Fruit fly (Drosophila melanogaster): Measurements from ENCODE around the gene CG34316.

The CG34316 gene

dm6 chr3R:15250454-15250853 is 20.1 kb downstream of the CG34316 start (continued):
- TF ChIP-seq Side (GFP tag; optimal IDR thresholded peaks at IDR 0.05) (no peak), CG6254 (GFP tag; optimal IDR thresholded peaks at IDR 0.05) (no peak), Hr78 (GFP tag; optimal IDR thresholded peaks at IDR 0.05) (no peak), mam (GFP tag; optimal IDR thresholded peaks at IDR 0.05) (peak; percentile 0), ara (GFP tag; IDR thresholded peaks at IDR 0.05) (peak; percentile 52), CG14860 (GFP tag; IDR thresholded peaks at IDR 0.05; ENCODE audit: partially characterized antibody) (no peak), HLH4C (GFP tag; IDR thresholded peaks at IDR 0.05; ENCODE audit: partially characterized antibody) (no peak), CG6272 (GFP tag; IDR thresholded peaks at IDR 0.05) (peak; percentile 53), lbe (GFP tag; optimal IDR thresholded peaks at IDR 0.05) (no peak), Sin3A (optimal IDR thresholded peaks at IDR 0.05) (no peak), CG17612 (GFP tag; IDR thresholded peaks at IDR 0.05) (peak; percentile 52; the same call in 1 of the 2 replicates), Optix (GFP tag; IDR thresholded peaks at IDR 0.05) (no peak; the same call in 2 of the 3 replicates), NfI (GFP tag; optimal IDR thresholded peaks at IDR 0.05) (peak; percentile 74), CG7271 (tag; optimal IDR thresholded peaks at IDR 0.05) (no peak), bowl (GFP tag; IDR thresholded peaks at IDR 0.05) (no peak), lmd (GFP tag; IDR thresholded peaks at IDR 0.05) (peak; percentile 65), nmo (GFP tag; optimal IDR thresholded peaks at IDR 0.05) (no peak), ftz-f1 (GFP tag; optimal IDR thresholded peaks at IDR 0.05) (no peak), Elba2 (GFP tag; optimal IDR thresholded peaks at IDR 0.05) (no peak), pum (GFP tag; optimal IDR thresholded peaks at IDR 0.05) (no peak), Oaz (GFP tag; IDR thresholded peaks at IDR 0.05) (0 out of 2 replicates have a peak, but pooled peaks have one; percentile 21), Bgb (GFP tag; IDR thresholded peaks at IDR 0.05; ENCODE audit: partially characterized antibody) (no peak), Scr (GFP tag; IDR thresholded peaks at IDR 0.05; ENCODE audit: partially characterized antibody) (no peak), CG10462 (GFP tag; optimal IDR thresholded peaks at IDR 0.05) (no peak), CG30403 (GFP tag; optimal IDR thresholded peaks at IDR 0.05) (no peak), CrebB (tag; optimal IDR thresholded peaks at IDR 0.05) (peak; percentile 67), twi (tag; optimal IDR thresholded peaks at IDR 0.05) (no peak), dpn (GFP tag; optimal IDR thresholded peaks at IDR 0.05) (peak in 1 of 2 experiments; percentile 49), Sry-β (GFP tag; optimal IDR thresholded peaks at IDR 0.05) (no peak), CG6765 (GFP tag; optimal IDR thresholded peaks at IDR 0.05) (peak; percentile 47), CG11696 (GFP tag; IDR thresholded peaks at IDR 0.05) (no peak), NC2α (GFP tag; optimal IDR thresholded peaks at IDR 0.05) (no peak), Antp (GFP tag; optimal IDR thresholded peaks at IDR 0.05) (no peak), Doc2 (GFP tag; IDR thresholded peaks at IDR 0.05) (0 out of 2 replicates have a peak, but pooled peaks have one; percentile 5), fd3F (GFP tag; optimal IDR thresholded peaks at IDR 0.05) (no peak), CG17385 (GFP tag; optimal IDR thresholded peaks at IDR 0.05) (no peak), Usf (GFP tag; optimal IDR thresholded peaks at IDR 0.05) (no peak), CG1529 (GFP tag; optimal IDR thresholded peaks at IDR 0.05) (no peak), CG1832 (GFP tag; optimal IDR thresholded peaks at IDR 0.05) (no peak), dysf (GFP tag; IDR thresholded peaks at IDR 0.05) (peak; percentile 82), chif (GFP tag; optimal IDR thresholded peaks at IDR 0.05) (no peak), tx (GFP tag; optimal IDR thresholded peaks at IDR 0.05) (no peak), CG4617 (GFP tag; optimal IDR thresholded peaks at IDR 0.05; ENCODE audit: borderline replicate concordance) (no peak), CG11093 (GFP tag; IDR thresholded peaks at IDR 0.05) (peak; percentile 63; the same call in 2 of the 3 replicates), sc (optimal IDR thresholded peaks at IDR 0.05) (no peak), sc (GFP tag; optimal IDR thresholded peaks at IDR 0.05) (no peak), lola (GFP tag; optimal IDR thresholded peaks at IDR 0.05) (peak in 1 of 3 experiments; percentile 3), CG9437 (GFP tag; optimal IDR thresholded peaks at IDR 0.05) (peak; percentile 41), sob (GFP tag; IDR thresholded peaks at IDR 0.05) (peak; percentile 79), Dfd (GFP tag; optimal IDR thresholded peaks at IDR 0.05) (no peak), fru (optimal IDR thresholded peaks at IDR 0.05) (no peak), dm (GFP tag; optimal IDR thresholded peaks at IDR 0.05) (no peak)

Data from whole organism, embryonic.